Worm (Caenorhabditis elegans) whole organism, dauer: ENCODE data around the gene sdz-12.
"Not testable (repeated sequence)": the region's sequence is repeated elsewhere in the genome, so short reads cannot be mapped to it uniquely, and the experiment has no call there.

ENCODE experiments used
- unc-62 ChIP-seq: sonication (generic microtip); optimal IDR thresholded peaks from 2 replicates; lab custom pipeline; 2017; ENCODE audit warnings: missing biosample characterization, missing genetic modification reagents, missing genetic modification characterization

The sdz-12 gene

DNA sequence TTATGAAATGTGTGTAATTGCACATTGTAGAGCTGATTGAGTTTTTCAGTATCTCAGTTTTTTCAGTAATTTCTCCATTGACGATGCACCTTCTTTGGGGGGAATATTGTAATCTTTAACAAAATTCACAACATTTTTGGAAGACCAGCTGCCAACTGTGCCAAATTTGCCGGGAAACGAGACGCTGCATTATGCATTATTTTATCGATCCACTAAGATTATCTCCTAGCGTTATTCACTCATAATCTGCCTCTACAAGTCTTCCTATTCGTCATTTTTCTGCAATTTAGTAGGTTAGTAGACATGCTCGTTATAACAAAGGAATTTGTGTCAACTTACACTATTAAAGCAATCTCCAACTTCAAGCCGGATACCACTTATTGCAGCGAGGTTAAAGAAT, at the start of gene sdz-12, which contains the start of gene bath-31:
TSS of gene sdz-12 (minus strand) at position 101 of the 400 bp plus-strand sequence.
TSS of gene bath-31 (plus strand) at position 251 of the 400 bp plus-strand sequence.
- TF ChIP-seq unc-62: no peak

DNA sequence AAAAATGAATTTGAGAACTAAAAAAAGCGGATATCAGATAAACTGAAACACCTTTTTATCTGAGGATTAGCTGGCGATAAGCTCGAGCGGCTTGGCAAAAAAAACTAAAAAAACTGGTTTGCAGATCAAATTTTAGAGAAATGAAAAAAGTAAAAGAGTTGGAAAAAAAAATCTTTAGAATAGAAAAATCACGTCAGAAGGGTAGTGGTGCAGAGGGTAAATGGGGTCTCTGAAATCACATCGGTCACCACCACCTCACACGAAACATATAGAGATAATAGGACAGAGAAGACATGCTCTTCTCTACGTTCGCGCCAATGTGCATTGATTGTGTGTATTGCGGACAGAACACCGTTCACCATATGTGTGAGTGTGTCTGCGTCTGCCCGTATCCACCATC, 49.6 kb upstream of the sdz-12 start:
- TF ChIP-seq unc-62: no peak

DNA sequence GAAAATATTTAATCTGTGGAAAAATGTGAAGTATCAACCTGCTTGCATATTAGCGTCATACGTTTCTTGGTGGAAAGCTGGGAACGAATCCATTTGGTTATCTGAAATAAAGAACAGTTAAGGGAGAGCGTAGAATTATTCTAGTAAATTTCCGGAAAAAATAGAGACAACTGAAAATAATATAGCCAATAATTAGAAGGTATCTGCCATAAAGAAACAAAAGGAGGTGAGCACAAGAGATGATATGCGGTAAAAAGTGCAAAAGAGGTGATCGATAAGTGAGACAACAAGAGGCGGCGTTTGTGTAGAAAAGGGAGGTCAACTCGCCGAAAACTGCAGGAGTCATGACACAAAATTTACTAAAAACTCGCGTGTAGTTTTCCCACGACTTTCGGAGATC, 47.8 kb upstream of the sdz-12 start, which contains the start of gene T24E12.11:
TSS of gene T24E12.11 (minus strand) at position 101 of the 400 bp plus-strand sequence.
- no peak for TF ChIP-seq unc-62

ce11 chrII:3777802-3778201, 46.2 kb upstream of the sdz-12 start:
- no peak for TF ChIP-seq unc-62

DNA sequence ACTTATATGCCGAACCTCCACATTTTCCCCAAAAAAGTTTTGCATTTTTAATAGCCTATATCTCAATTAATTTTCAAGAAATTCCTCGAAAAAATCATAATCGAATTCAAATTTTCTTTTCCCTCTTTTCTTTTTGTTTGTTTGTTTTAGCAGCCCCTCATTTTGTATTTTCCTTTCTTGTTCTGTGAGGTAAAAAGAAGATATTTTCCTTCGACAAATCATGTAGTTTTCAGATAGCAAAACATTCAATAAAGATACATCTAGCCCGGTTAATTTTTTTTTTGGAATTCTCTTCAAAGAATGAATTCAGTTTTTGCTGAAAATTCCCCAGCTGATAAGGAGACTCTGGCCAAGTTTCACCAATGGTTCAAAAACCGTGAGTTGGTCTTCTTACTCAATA, 44.1 kb upstream of the sdz-12 start, which contains the start of gene T24E12.3:
TSS of gene T24E12.3 (plus strand) at position 301 of the 400 bp plus-strand sequence.
- TF ChIP-seq unc-62: no peak

- no peak for TF ChIP-seq unc-62
Measured at ce11 chrII:3773130-3773529, 41.5 kb upstream of the sdz-12 start, which contains the start of gene T24E12.10. Gene T24E12.10, minus strand, starts transcription at chrII:3773230.

DNA sequence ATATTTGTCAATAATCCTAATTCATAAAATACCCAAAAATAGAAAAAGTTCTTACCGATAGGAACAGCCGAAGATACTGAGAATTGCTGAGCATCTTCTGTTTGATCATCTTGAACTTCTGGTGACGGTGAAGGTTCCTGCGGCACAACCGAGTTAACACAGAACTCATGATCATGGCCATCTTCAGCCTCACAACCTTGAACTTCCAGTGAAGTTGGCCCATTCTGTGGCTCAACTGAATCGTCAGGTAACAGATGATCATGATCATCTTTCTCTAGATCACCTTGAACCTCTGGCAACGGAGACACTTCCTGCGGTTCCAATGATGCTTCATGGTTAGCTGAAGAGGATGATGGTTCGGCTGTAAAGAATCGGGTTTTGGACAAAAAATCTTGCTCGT, 40.0 kb upstream of the sdz-12 start:
- TF ChIP-seq unc-62: no peak

- TF ChIP-seq unc-62: no peak
Measured at ce11 chrII:3764486-3764885, 32.9 kb upstream of the sdz-12 start, which contains the start of gene srx-112. Gene srx-112, minus strand, starts transcription at chrII:3764586.

DNA sequence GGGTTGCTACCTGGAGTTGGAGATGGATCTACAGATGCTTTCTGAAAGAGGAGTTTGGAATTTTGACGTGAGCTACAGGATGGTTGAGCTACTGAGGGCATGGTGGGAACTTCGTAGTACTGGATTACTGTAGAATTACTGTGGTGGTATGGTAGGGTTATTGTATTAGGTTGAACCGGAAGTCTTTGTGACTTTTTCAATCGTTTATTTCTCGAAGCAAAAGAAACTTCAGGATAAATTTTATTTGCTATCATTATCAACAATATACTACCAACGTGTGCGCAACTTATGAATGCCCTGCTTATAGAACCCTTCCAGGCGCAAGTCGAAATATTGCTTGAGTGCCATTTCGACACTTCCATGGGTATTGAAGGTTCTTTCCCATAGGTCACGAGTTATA, 30.0 kb upstream of the sdz-12 start, which contains the start of gene T24E12.6:
TSS of gene T24E12.6 (minus strand) at position 101 of the 400 bp plus-strand sequence.
- TF ChIP-seq unc-62: not testable (repeated sequence)

DNA sequence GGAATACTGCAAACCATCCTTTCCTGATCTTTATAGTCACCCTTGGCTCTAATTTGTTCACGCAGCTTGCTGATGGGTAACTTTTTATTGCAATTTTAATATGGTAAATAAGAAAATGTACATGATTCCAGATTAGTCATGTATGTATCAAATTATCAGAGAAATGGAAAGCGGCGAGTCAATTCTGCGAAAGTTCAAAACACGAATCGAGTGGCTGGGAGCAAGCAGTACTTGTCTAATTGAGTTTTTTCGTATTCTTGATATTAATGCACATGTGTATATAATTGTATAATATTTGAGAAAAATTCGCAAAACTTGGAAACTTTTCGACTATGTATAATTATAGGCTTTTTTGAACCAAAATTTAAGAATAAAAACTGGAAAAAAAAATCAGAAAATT, 27.4 kb upstream of the sdz-12 start, which contains the start of gene T24E12.12:
TSS of gene T24E12.12 (plus strand) at position 281 of the 400 bp plus-strand sequence.
- TF ChIP-seq unc-62: no peak

- TF ChIP-seq unc-62: no peak
Measured at ce11 chrII:3757499-3757898, 25.9 kb upstream of the sdz-12 start, which contains the start of gene srx-111. Gene srx-111, plus strand, starts transcription at chrII:3757799.

- no peak for TF ChIP-seq unc-62
Measured at ce11 chrII:3753598-3753997, 22.0 kb upstream of the sdz-12 start, which contains the start of gene rcd-1. Gene rcd-1, plus strand, starts transcription at chrII:3753898.

DNA sequence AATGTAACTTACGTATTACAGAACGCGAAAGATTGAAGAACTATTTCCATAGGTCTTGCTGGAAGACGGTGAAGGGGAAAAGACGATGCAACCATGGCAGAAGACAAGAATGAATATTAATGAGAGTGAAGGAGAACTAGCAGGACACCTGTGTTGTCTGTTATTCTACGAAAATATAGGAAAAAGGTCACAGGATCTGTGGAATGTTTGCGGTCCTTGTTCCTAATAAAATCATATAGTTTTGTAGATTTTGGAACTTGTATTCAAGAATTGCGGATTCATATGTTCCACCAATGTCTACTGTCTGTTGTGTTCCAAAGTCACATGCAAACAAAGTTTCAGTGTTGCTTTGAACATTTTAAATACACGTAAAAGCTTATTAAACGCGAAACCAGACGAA, 20.6 kb upstream of the sdz-12 start, which contains the start of gene sdz-11:
TSS of gene sdz-11 (minus strand) at position 101 of the 400 bp plus-strand sequence.
- no peak for TF ChIP-seq unc-62

- TF ChIP-seq unc-62: no peak
Measured at ce11 chrII:3750685-3751084, 19.1 kb upstream of the sdz-12 start, which contains the start of gene fbxb-91. Gene fbxb-91, minus strand, starts transcription at chrII:3750785.

ce11 chrII:3748719-3749118, 17.1 kb upstream of the sdz-12 start, which contains the start of gene fbxb-90:
Gene fbxb-90, minus strand, starts transcription at chrII:3748819.
- no peak for TF ChIP-seq unc-62

DNA sequence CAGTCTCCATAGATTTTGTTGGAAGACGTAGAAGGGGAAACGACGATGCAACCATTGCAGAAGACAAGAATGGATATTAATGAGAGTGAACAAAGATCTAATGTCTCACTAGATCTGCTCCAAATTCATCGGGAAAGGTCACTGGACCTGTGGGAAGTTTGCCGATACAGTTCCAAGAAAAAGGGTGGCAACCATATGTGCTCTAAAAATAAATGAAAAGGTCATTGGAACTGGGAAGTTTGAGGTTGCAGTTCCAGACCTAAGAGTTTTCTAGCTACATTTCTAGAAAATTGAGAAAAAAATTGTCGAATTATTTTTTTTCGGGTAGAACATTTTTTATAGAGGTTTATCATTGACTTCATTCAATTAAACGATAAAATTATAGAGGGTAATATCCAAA, 15.8 kb upstream of the sdz-12 start, which contains the start of gene fbxb-92:
TSS of gene fbxb-92 (minus strand) at position 101 of the 400 bp plus-strand sequence.
- TF ChIP-seq unc-62: no peak

DNA sequence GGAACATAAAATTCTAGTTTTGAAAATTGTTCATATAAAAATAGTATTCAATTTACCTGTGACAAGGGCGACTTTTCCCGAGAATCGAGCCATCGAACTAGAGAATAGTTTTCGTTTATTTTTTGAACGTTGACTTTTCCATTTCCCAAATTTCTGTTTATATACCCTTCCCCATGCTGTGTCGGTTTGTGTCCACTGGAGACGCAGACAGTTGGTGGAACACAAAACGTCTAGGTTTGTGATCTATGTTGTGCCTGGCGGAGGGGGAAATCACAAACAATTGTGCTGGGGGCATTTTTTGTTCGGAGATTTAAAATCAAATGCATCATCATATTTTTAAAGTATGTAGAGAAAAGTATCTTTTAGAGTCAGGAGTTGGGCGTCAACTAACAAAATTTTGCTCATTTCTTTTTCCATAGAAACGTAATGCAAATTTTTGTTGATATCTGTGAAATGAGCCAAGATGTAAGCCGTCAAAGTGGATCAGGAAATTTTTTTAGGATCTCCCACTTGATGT, 12.1 kb upstream of the sdz-12 start, which contains the start of gene nta-1:
TSS of gene nta-1 (minus strand) at position 131 of the 517 bp plus-strand sequence.
- TF ChIP-seq unc-62: no peak

DNA sequence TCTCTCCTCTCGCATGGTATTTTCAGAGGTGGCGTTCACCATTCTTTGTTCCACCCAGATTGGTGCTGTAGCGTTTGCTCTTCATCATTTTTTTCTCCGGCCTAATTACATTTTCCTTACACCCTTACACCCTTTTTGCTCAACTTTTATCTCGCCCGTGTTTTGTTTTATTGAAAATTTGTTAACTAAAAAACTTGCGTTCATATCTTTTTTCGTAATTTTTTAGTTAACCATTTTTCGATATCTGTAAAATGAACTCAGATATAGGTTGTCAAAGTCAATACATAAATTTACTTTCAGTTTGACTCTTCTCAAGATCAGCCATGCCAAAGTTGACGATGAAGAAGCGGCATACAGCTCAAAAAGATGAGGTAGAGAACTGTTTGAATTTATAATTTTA, 10.0 kb upstream of the sdz-12 start, which contains the start of gene F12E12.1:
TSS of gene F12E12.1 (plus strand) at position 301 of the 400 bp plus-strand sequence.
- TF ChIP-seq unc-62: no peak
